Fruit fly (Drosophila melanogaster) whole organism, embryonic: ENCODE data around the gene CG33490.

Experiments
- ATbp ChIP-seq: fragments of 200-800 bp; sonication (Bioruptor generic); optimal IDR thresholded peaks from 2 replicates; lab custom pipeline; 2017; ENCODE audit warnings: missing biosample characterization, mild to moderate bottlenecking, missing genetic modification characterization, missing genetic modification reagents
- Aef1 ChIP-seq: fragments of 200-800 bp; sonication (Bioruptor generic); IDR thresholded peaks from 3 replicates; pipeline ENCODE4 v1.3.6; 2022; ENCODE audit warnings: missing biosample characterization, missing genetic modification characterization
- Bgb ChIP-seq: fragments of 200-800 bp; sonication (Bioruptor generic); IDR thresholded peaks from 2 replicates; pipeline ENCODE4 v1.3.6; 2022; ENCODE audit warnings: missing biosample characterization, missing genetic modification characterization; ENCODE audit not compliant: partially characterized antibody
- BtbVII ChIP-seq: fragments of 200-800 bp; sonication (Bioruptor generic); optimal IDR thresholded peaks from 3 replicates; lab custom pipeline; 2017; ENCODE audit warnings: missing biosample characterization, mild to moderate bottlenecking, missing genetic modification characterization
- Bteb2 ChIP-seq: fragments of 200-800 bp; sonication (Bioruptor generic); optimal IDR thresholded peaks from 2 replicates; lab custom pipeline; 2016; ENCODE audit warnings: missing biosample characterization, missing genetic modification characterization
- CG11085 ChIP-seq: fragments of 200-800 bp; sonication (Bioruptor generic); IDR thresholded peaks from 2 replicates; pipeline ENCODE4 v1.3.6; 2022; ENCODE audit warnings: missing biosample characterization, missing genetic modification characterization
- CG11560 ChIP-seq: fragments of 200-800 bp; sonication (Bioruptor generic); IDR thresholded peaks from 3 replicates; pipeline ENCODE4 v1.3.6; 2022; ENCODE audit warnings: missing biosample characterization, missing genetic modification characterization
- CG14965 ChIP-seq: fragments of 200-800 bp; sonication (Bioruptor generic); optimal IDR thresholded peaks from 2 replicates; lab custom pipeline; 2016; ENCODE audit warnings: missing biosample characterization, missing genetic modification characterization, borderline replicate concordance
- CG15514 ChIP-seq: fragments of 200-800 bp; sonication (Bioruptor generic); optimal IDR thresholded peaks from 3 replicates; lab custom pipeline; 2017; ENCODE audit warnings: missing biosample characterization, missing genetic modification characterization, mild to moderate bottlenecking, moderate library complexity, missing genetic modification reagents
- CG1603 ChIP-seq: fragments of 200-800 bp; sonication (Bioruptor generic); optimal IDR thresholded peaks from 2 replicates; lab custom pipeline; 2019; ENCODE audit warnings: missing biosample characterization, mild to moderate bottlenecking, missing genetic modification characterization, moderate library complexity
- CG2202 ChIP-seq: fragments of 200-800 bp; sonication (Bioruptor generic); optimal IDR thresholded peaks from 2 replicates; lab custom pipeline; 2018; ENCODE audit warnings: missing biosample characterization, mild to moderate bottlenecking, missing genetic modification characterization
- CG2712 ChIP-seq: fragments of 200-800 bp; optimal IDR thresholded peaks from 3 replicates; lab custom pipeline; 2019; ENCODE audit warnings: missing biosample characterization, mild to moderate bottlenecking, missing genetic modification characterization, moderate library complexity
- CG30431 ChIP-seq: fragments of 200-800 bp; sonication (Bioruptor generic); optimal IDR thresholded peaks from 2 replicates; lab custom pipeline; 2017; ENCODE audit warnings: missing biosample characterization, missing genetic modification characterization
- CG6175 ChIP-seq: fragments of 200-800 bp; sonication (Bioruptor generic); IDR thresholded peaks from 3 replicates; pipeline ENCODE4 v1.3.6; 2022; ENCODE audit warnings: missing biosample characterization, missing genetic modification characterization
- CG6813 ChIP-seq: fragments of 200-800 bp; sonication (Bioruptor generic); optimal IDR thresholded peaks from 2 replicates; lab custom pipeline; 2017; ENCODE audit warnings: missing biosample characterization, missing genetic modification characterization, mild to moderate bottlenecking, moderate library complexity, missing genetic modification reagents
- CG7928 ChIP-seq: fragments of 200-800 bp; sonication (Bioruptor generic); optimal IDR thresholded peaks from 2 replicates; lab custom pipeline; 2017; ENCODE audit warnings: missing biosample characterization, mild to moderate bottlenecking, missing genetic modification characterization
- CG8281 ChIP-seq: fragments of 200-800 bp; sonication (Bioruptor generic); optimal IDR thresholded peaks from 2 replicates; lab custom pipeline; 2018; ENCODE audit warnings: missing biosample characterization, mild to moderate bottlenecking, missing genetic modification characterization, moderate library complexity
- CG8290 ChIP-seq, 3 experiments: fragments of 200-800 bp; sonication (Bioruptor generic); optimal IDR thresholded peaks; 2 replicates each; lab custom pipeline; 2016 to 2019; ENCODE audit warnings: missing biosample characterization in 3 of 3, missing genetic modification characterization in 3 of 3, mild to moderate bottlenecking in 2 of 3, moderate library complexity in 1 of 3
- CG8388 ChIP-seq: fragments of 200-800 bp; sonication (Bioruptor generic); optimal IDR thresholded peaks from 2 replicates; lab custom pipeline; 2019; ENCODE audit warnings: missing biosample characterization, mild to moderate bottlenecking, missing genetic modification characterization, moderate library complexity
- CG8478 ChIP-seq: fragments of >200 bp; optimal IDR thresholded peaks from 2 replicates; lab custom pipeline; 2018
- CG8924 ChIP-seq: fragments of 200-800 bp; optimal IDR thresholded peaks from 3 replicates; lab custom pipeline; 2019; ENCODE audit warnings: missing biosample characterization, mild to moderate bottlenecking, missing genetic modification characterization, moderate library complexity
- CoRest ChIP-seq: fragments of 200-800 bp; sonication (Bioruptor generic); optimal IDR thresholded peaks from 3 replicates; lab custom pipeline; 2018; ENCODE audit warnings: missing biosample characterization, mild to moderate bottlenecking, missing genetic modification characterization, moderate library complexity
- Dp ChIP-seq: fragments of 200-800 bp; sonication (Bioruptor generic); optimal IDR thresholded peaks from 2 replicates; lab custom pipeline; 2018; ENCODE audit warnings: missing biosample characterization, mild to moderate bottlenecking, missing genetic modification characterization, moderate library complexity
- Dref ChIP-seq: fragments of 200-800 bp; sonication (Bioruptor generic); IDR thresholded peaks from 2 replicates; pipeline ENCODE4 v1.3.6; 2022; ENCODE audit warnings: missing biosample characterization, missing genetic modification characterization
- Fer3 ChIP-seq: fragments of 200-800 bp; sonication (Bioruptor generic); optimal IDR thresholded peaks from 2 replicates; lab custom pipeline; 2018; ENCODE audit warnings: missing biosample characterization, mild to moderate bottlenecking, missing genetic modification characterization, moderate library complexity
- HHEX ChIP-seq: fragments of 200-800 bp; sonication (Bioruptor generic); optimal IDR thresholded peaks from 3 replicates; lab custom pipeline; 2017; ENCODE audit warnings: missing biosample characterization, mild to moderate bottlenecking, missing genetic modification characterization, missing genetic modification reagents
- MBD-R2 ChIP-seq: fragments of 200-800 bp; sonication (Bioruptor generic); IDR thresholded peaks from 2 replicates; pipeline ENCODE4 v1.3.6; 2022; ENCODE audit warnings: missing biosample characterization, missing genetic modification characterization
- Mes4 ChIP-seq: fragments of 200-800 bp; sonication (Bioruptor generic); optimal IDR thresholded peaks from 2 replicates; lab custom pipeline; 2016; ENCODE audit warnings: missing biosample characterization, missing genetic modification characterization
- PHDP ChIP-seq: fragments of 200-800 bp; sonication (Bioruptor generic); optimal IDR thresholded peaks from 3 replicates; lab custom pipeline; 2018; ENCODE audit warnings: missing biosample characterization, mild to moderate bottlenecking, missing genetic modification characterization, moderate library complexity
- Pdp1 ChIP-seq, 2 experiments: fragments of 200-800 bp; sonication (Bioruptor generic); optimal IDR thresholded peaks; 3 replicates each; lab custom pipeline; 2016; ENCODE audit warnings: missing biosample characterization in 2 of 2, missing genetic modification characterization in 2 of 2, mild to moderate bottlenecking in 1 of 2, moderate library complexity in 1 of 2
- Side ChIP-seq: fragments of 200-800 bp; sonication (Bioruptor generic); optimal IDR thresholded peaks from 2 replicates; lab custom pipeline; 2016; ENCODE audit warnings: missing biosample characterization, missing genetic modification characterization
- TFAM ChIP-seq: fragments of 200-800 bp; sonication (Bioruptor generic); optimal IDR thresholded peaks from 2 replicates; lab custom pipeline; 2017; ENCODE audit warnings: missing biosample characterization, missing genetic modification characterization, inconsistent platforms
- Xrp1 ChIP-seq: fragments of 200-800 bp; sonication (Bioruptor generic); IDR thresholded peaks from 2 replicates; pipeline ENCODE4 v1.3.6; 2022; ENCODE audit warnings: missing biosample characterization, missing genetic modification characterization
- bbx ChIP-seq: fragments of 200-800 bp; sonication (Bioruptor generic); IDR thresholded peaks from 2 replicates; pipeline ENCODE4 v1.3.6; 2022; ENCODE audit warnings: missing biosample characterization, missing genetic modification characterization; ENCODE audit not compliant: partially characterized antibody
- emc ChIP-seq: fragments of 200-800 bp; sonication (Bioruptor generic); optimal IDR thresholded peaks from 2 replicates; lab custom pipeline; 2016; ENCODE audit warnings: missing biosample characterization, missing genetic modification characterization
- fru ChIP-seq: fragments of >200 bp; optimal IDR thresholded peaks from 2 replicates; lab custom pipeline; 2017
- fu2 ChIP-seq: fragments of 200-800 bp; sonication (Bioruptor generic); optimal IDR thresholded peaks from 2 replicates; lab custom pipeline; 2016; ENCODE audit warnings: missing biosample characterization, missing genetic modification characterization
- gsb ChIP-seq: fragments of 200-800 bp; sonication (Bioruptor generic); IDR thresholded peaks from 2 replicates; pipeline ENCODE4 v1.3.6; 2022; ENCODE audit warnings: missing biosample characterization, missing genetic modification characterization
- hkb ChIP-seq, 2 experiments: fragments of 200-800 bp in 1 of 2; fragments of >200 bp in 1 of 2; sonication (Bioruptor generic) in 1 of 2; IDR thresholded peaks in 1 of 2; optimal IDR thresholded peaks in 1 of 2; 2 replicates each; pipeline versions ENCODE4 v1.3.6 to Lab custom; 2017 to 2022; ENCODE audit warnings: missing biosample characterization in 1 of 2, missing genetic modification characterization in 1 of 2
- jigr1 ChIP-seq: fragments of 200-800 bp; sonication (Bioruptor generic); IDR thresholded peaks from 3 replicates; pipeline ENCODE4 v1.3.6; 2022; ENCODE audit warnings: missing biosample characterization, missing genetic modification characterization
- lbe ChIP-seq: fragments of 200-800 bp; sonication (Bioruptor generic); optimal IDR thresholded peaks from 2 replicates; lab custom pipeline; 2016; ENCODE audit warnings: missing biosample characterization, mild to moderate bottlenecking, missing genetic modification characterization
- nerfin-2 ChIP-seq: fragments of 200-800 bp; sonication (Bioruptor generic); IDR thresholded peaks from 2 replicates; pipeline ENCODE4 v1.3.6; 2022; ENCODE audit warnings: missing biosample characterization, missing genetic modification characterization; ENCODE audit not compliant: partially characterized antibody
- ro ChIP-seq: fragments of 200-800 bp; sonication (Bioruptor generic); IDR thresholded peaks from 2 replicates; pipeline ENCODE4 v1.3.6; 2022; ENCODE audit warnings: missing biosample characterization, missing genetic modification characterization
- scrt ChIP-seq: fragments of 200-800 bp; sonication (Bioruptor generic); optimal IDR thresholded peaks from 2 replicates; lab custom pipeline; 2018; ENCODE audit warnings: missing biosample characterization, mild to moderate bottlenecking, missing genetic modification characterization, moderate library complexity
- sd ChIP-seq: fragments of 200-800 bp; sonication (Bioruptor generic); optimal IDR thresholded peaks from 3 replicates; lab custom pipeline; 2018; ENCODE audit warnings: missing biosample characterization, mild to moderate bottlenecking, missing genetic modification characterization, moderate library complexity
- sna ChIP-seq: fragments of 200-800 bp; sonication (Bioruptor generic); IDR thresholded peaks from 2 replicates; pipeline ENCODE4 v1.3.6; 2022; ENCODE audit warnings: missing biosample characterization, missing genetic modification characterization; ENCODE audit not compliant: partially characterized antibody
- tgo ChIP-seq: fragments of 200-800 bp; sonication (Bioruptor generic); IDR thresholded peaks from 3 replicates; pipeline ENCODE4 v1.3.6; 2022; ENCODE audit warnings: missing biosample characterization, missing genetic modification characterization
- tna ChIP-seq: fragments of 200-800 bp; sonication (Bioruptor generic); IDR thresholded peaks from 2 replicates; pipeline ENCODE4 v1.3.6; 2022; ENCODE audit warnings: missing biosample characterization, missing genetic modification characterization; ENCODE audit not compliant: partially characterized antibody
- toy ChIP-seq: fragments of 200-800 bp; sonication (Bioruptor generic); IDR thresholded peaks from 2 replicates; pipeline ENCODE4 v1.3.6; 2022; ENCODE audit warnings: missing biosample characterization, missing genetic modification characterization
- vfl ChIP-seq: fragments of 200-800 bp; sonication (Bioruptor generic); optimal IDR thresholded peaks from 2 replicates; lab custom pipeline; 2016; ENCODE audit warnings: missing biosample characterization, missing genetic modification characterization
- zfh1 ChIP-seq: fragments of 200-800 bp; sonication (Bioruptor generic); IDR thresholded peaks from 3 replicates; pipeline ENCODE4 v1.3.6; 2022; ENCODE audit warnings: missing biosample characterization, missing genetic modification characterization

The CG33490 gene

dm6 chr3L:11551949-11552348 is 22.5 kb downstream of the CG33490 start (continued):
- TF ChIP-seq lbe (GFP tag; lab: Kevin White, UChicago) (no peak), Mes4 (GFP tag; lab: Kevin White, UChicago) (no peak), vfl (GFP tag; lab: Kevin White, UChicago) (no peak), gsb (no peak), CG15514 (GFP tag; lab: Kevin White, UChicago) (no peak), ATbp (GFP tag; lab: Kevin White, UChicago) (peak; percentile 41), sna (GFP tag; lab: Robert Waterston, UW) (no peak), Bgb (GFP tag; lab: Robert Waterston, UW) (no peak), Pdp1 (GFP tag; optimal IDR thresholded peaks at IDR 0.05; lab: Kevin White, UChicago) (peak; percentile 3 to 26), fru (lab: Kevin White, UChicago) (no peak), hkb (optimal IDR thresholded peaks at IDR 0.05; lab: Kevin White, UChicago) (no peak), hkb (GFP tag; IDR thresholded peaks at IDR 0.05; lab: Robert Waterston, UW) (no peak), CG7928 (no peak), bbx (GFP tag; lab: Robert Waterston, UW) (no peak), Dp (GFP tag; lab: Kevin White, UChicago) (no peak), toy (GFP tag; lab: Robert Waterston, UW) (no peak), CG8290 (GFP tag; optimal IDR thresholded peaks at IDR 0.05; lab: Kevin White, UChicago) (no peak), CG8290 (tag; optimal IDR thresholded peaks at IDR 0.05; lab: Kevin White, UChicago) (no peak), nerfin-2 (GFP tag; lab: Robert Waterston, UW) (no peak), TFAM (GFP tag; lab: Kevin White, UChicago) (no peak), sd (tag; lab: Kevin White, UChicago) (no peak), Bteb2 (GFP tag; lab: Kevin White, UChicago) (no peak), fu2 (no peak), Fer3 (tag; lab: Kevin White, UChicago) (no peak), emc (no peak), CG11560 (tag; lab: Robert Waterston, UW) (no peak), CG2202 (peak; percentile 41), HHEX (GFP tag; lab: Kevin White, UChicago) (no peak), Dref (no peak), tgo (0 out of 3 replicates have a peak, but pooled peaks have one; percentile 43), jigr1 (no peak), CG30431 (no peak), CG11085 (no peak), CG2712 (tag; lab: Kevin White, UChicago) (peak; percentile 72), BtbVII (GFP tag; lab: Kevin White, UChicago) (no peak), zfh1 (GFP tag; lab: Robert Waterston, UW) (peak; percentile 54; the same call in 1 of the 3 replicates), scrt (GFP tag; lab: Kevin White, UChicago) (no peak), CG14965 (GFP tag; lab: Kevin White, UChicago) (no peak), Side (GFP tag; lab: Kevin White, UChicago) (no peak), ro (no peak), CG8924 (tag; lab: Kevin White, UChicago) (peak; percentile 44), Aef1 (no peak), MBD-R2 (GFP tag; lab: Robert Waterston, UW) (no peak), tna (GFP tag; lab: Robert Waterston, UW) (no peak), PHDP (tag; lab: Kevin White, UChicago) (peak; percentile 36), CG6175 (no peak), CG6813 (GFP tag; lab: Kevin White, UChicago) (no peak), CoRest (no peak), CG8388 (GFP tag; lab: Kevin White, UChicago) (peak; percentile 55), CG1603 (tag; lab: Kevin White, UChicago) (peak; percentile 26), CG8281 (tag; lab: Kevin White, UChicago) (no peak), CG8478 (no peak), Xrp1 (GFP tag; lab: Robert Waterston, UW) (peak; percentile 82)
